Worm (Caenorhabditis elegans): ENCODE measurements around the gene C25F9.11.
"Not testable (repeated sequence)": the region's sequence is repeated elsewhere in the genome, so short reads cannot be mapped to it uniquely, and the experiment has no call there.

The C25F9.11 gene

DNA sequence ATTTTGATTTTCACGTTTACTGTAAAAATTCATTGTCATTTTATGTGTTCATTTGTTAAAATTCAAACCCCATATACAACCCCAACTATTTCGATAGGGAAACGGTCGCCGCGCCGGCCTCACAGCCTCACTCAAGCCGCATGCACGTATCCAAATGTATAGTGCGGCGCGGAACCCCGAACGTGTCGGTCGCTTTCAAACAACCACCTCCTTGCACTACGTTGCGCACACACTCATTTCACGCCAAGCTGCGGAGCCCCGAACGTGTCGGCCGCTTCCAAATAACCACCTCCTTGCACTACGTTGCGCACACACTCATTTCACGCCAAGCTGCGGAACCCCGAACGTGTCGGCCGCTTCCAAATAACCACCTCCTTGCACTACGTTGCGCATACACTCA, 33.9 kb upstream of the C25F9.11 start:
- not testable (repeated sequence) for TF ChIP-seq snpc-4 (GFP tag; optimal IDR thresholded peaks at IDR 0.05)
- peak in 2 of 4 experiments; percentile 57 to 82 for TF ChIP-seq snpc-4 (tag; optimal IDR thresholded peaks at IDR 0.05)

DNA sequence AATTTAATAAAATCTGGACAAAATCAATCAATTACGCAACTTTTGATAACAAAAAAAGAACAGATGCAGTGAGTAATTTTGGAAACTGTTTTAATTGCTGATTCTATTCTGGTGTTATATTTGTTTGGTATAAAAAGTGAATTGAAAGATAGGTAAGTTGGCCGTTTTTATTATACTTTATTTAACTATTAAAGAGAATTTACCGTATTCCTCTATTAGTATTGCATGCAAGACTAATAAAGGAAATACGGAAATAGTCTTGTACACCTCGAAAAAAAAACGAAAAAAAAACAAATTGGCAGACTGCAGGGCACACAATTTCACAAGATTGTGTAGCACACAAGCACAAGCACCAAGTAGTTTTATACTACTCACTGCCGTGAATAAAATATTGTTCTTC, 29.7 kb upstream of the C25F9.11 start, which contains the start of gene Y43F8B.25:
Gene Y43F8B.25, plus strand, starts transcription at position 301 of the 400 bp plus-strand sequence.
- TF ChIP-seq sptf-2 (GFP tag; optimal IDR thresholded peaks at IDR 0.05) (no peak), somi-1 (GFP tag; optimal IDR thresholded peaks at IDR 0.05) (no peak), ztf-22 (GFP tag; optimal IDR thresholded peaks at IDR 0.05) (no peak)

ce11 chrV:19462020-19462419, 29.1 kb upstream of the C25F9.11 start, which contains the start of gene Y43F8B.15:
TSS of gene Y43F8B.15 (minus strand) at chrV:19462120.
- no peak for TF ChIP-seq let-607 (tag; optimal IDR thresholded peaks at IDR 0.05)
- TF ChIP-seq zfh-2 (GFP tag; conservative IDR thresholded peaks at IDR 0.05): no peak
- no peak for TF ChIP-seq F22D6.2 (tag; optimal IDR thresholded peaks at IDR 0.05)
- no peak for TF ChIP-seq hrde-1 (tag; optimal IDR thresholded peaks at IDR 0.05; ENCODE audit: borderline replicate concordance)
- no peak for TF ChIP-seq B0261.1 (tag; optimal IDR thresholded peaks at IDR 0.05)
- TF ChIP-seq F39B2.1 (GFP tag; IDR thresholded peaks at IDR 0.05): no peak
- no peak for TF ChIP-seq ztf-18 (tag; optimal IDR thresholded peaks at IDR 0.05)
- no peak for TF ChIP-seq gei-17 (GFP tag; optimal IDR thresholded peaks at IDR 0.05)
- no peak for TF ChIP-seq nhr-80 (tag; optimal IDR thresholded peaks at IDR 0.05)
- no peak for TF ChIP-seq dpff-1 (tag; optimal IDR thresholded peaks at IDR 0.05)
- no peak for TF ChIP-seq lin-54 (GFP tag; optimal IDR thresholded peaks at IDR 0.05)

ce11 chrV:19457120-19457519, 24.2 kb upstream of the C25F9.11 start, which contains the start of gene Y43F8B.24:
TSS of gene Y43F8B.24 (plus strand) at chrV:19457420.
- no peak for TF ChIP-seq F22D6.2 (tag; optimal IDR thresholded peaks at IDR 0.05)
- TF ChIP-seq nfya-2 (GFP tag; IDR thresholded peaks at IDR 0.05): no peak
- no peak for TF ChIP-seq lin-40 (tag; optimal IDR thresholded peaks at IDR 0.05)
- no peak for TF ChIP-seq rpc-1 (optimal IDR thresholded peaks at IDR 0.05)
- no peak for TF ChIP-seq rpc-1 (tag; optimal IDR thresholded peaks at IDR 0.05)
- TF ChIP-seq B0019.2 (GFP tag; conservative IDR thresholded peaks at IDR 0.05): no peak
- no peak for TF ChIP-seq nhr-80 (tag; optimal IDR thresholded peaks at IDR 0.05)
- TF ChIP-seq dpff-1 (tag; optimal IDR thresholded peaks at IDR 0.05): no peak
- TF ChIP-seq egrh-3 (GFP tag; IDR thresholded peaks at IDR 0.05): no peak
- no peak for TF ChIP-seq tbp1 (GFP tag; optimal IDR thresholded peaks at IDR 0.05)
- TF ChIP-seq nhr-179 (tag; optimal IDR thresholded peaks at IDR 0.05): no peak
- TF ChIP-seq snpc-4 (GFP tag; optimal IDR thresholded peaks at IDR 0.05): no peak
- TF ChIP-seq snpc-4 (tag; optimal IDR thresholded peaks at IDR 0.05): no peak
- TF ChIP-seq ceh-100 (GFP tag; IDR thresholded peaks at IDR 0.05): no peak
- TF ChIP-seq ama-1 (optimal IDR thresholded peaks at IDR 0.05): no peak
- no peak for TF ChIP-seq ama-1 (GFP tag; optimal IDR thresholded peaks at IDR 0.05)
- no peak for TF ChIP-seq nhr-90 (tag; optimal IDR thresholded peaks at IDR 0.05)
- TF ChIP-seq let-607 (tag; optimal IDR thresholded peaks at IDR 0.05): no peak
- no peak for TF ChIP-seq lsy-27 (tag; optimal IDR thresholded peaks at IDR 0.05; ENCODE audit: borderline replicate concordance, insufficient read depth)
- no peak for TF ChIP-seq C17E4.6 (GFP tag; IDR thresholded peaks at IDR 0.05)
- TF ChIP-seq pha-4 (tag; optimal IDR thresholded peaks at IDR 0.05): no peak

DNA sequence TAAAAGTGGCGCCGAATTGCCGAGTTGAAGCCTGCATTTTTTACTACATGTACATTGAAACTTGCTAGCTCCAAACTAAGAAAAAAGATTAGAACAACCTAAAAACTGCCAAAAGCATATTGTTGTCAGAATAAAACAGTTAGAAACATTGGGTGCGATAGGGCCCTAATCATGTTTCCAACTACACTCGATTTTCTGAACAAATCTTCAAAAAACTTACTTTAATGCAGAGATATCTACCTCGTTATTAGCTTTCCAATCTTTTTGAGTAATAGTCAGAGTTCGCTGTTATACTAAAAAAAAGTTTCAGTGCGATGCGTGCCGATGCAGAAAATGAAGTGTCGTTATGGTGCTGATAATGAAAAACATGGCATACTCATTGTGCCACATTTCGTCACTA, 22.8 kb upstream of the C25F9.11 start, which contains the start of the genes Y43F8B.13 and Y43F8B.14:
Gene Y43F8B.13, plus strand, starts transcription at position 301 of the 400 bp plus-strand sequence.
Gene Y43F8B.14, minus strand, starts transcription at position 322 of the 400 bp plus-strand sequence.
- TF ChIP-seq F33H1.4 (GFP tag; IDR thresholded peaks at IDR 0.05): no peak
- no peak for TF ChIP-seq Y95B8A.8 (GFP tag; IDR thresholded peaks at IDR 0.05)
- no peak for TF ChIP-seq madf-3 (GFP tag; IDR thresholded peaks at IDR 0.05)
- TF ChIP-seq F52B5.7 (tag; optimal IDR thresholded peaks at IDR 0.05): no peak
- TF ChIP-seq ztf-22 (GFP tag; optimal IDR thresholded peaks at IDR 0.05): no peak
- TF ChIP-seq ceh-40 (GFP tag; IDR thresholded peaks at IDR 0.05): no peak
- no peak for TF ChIP-seq C06A6.2 (GFP tag; conservative IDR thresholded peaks at IDR 0.05)
- TF ChIP-seq akir-1 (GFP tag; optimal IDR thresholded peaks at IDR 0.05): no peak
- TF ChIP-seq attf-3 (GFP tag; conservative IDR thresholded peaks at IDR 0.05): no peak
- no peak for TF ChIP-seq ztf-6 (GFP tag; IDR thresholded peaks at IDR 0.05)
- no peak for TF ChIP-seq B0035.1 (tag; optimal IDR thresholded peaks at IDR 0.05)
- no peak for TF ChIP-seq ztf-25 (GFP tag; IDR thresholded peaks at IDR 0.05)
- no peak for TF ChIP-seq rcor-1 (GFP tag; IDR thresholded peaks at IDR 0.05)
